Fruit fly (Drosophila melanogaster): ENCODE data around the gene Clp.
A peak's percentile ranks its signal among the peaks of the same experiment; 100 is the strongest.

The Clp gene

DNA sequence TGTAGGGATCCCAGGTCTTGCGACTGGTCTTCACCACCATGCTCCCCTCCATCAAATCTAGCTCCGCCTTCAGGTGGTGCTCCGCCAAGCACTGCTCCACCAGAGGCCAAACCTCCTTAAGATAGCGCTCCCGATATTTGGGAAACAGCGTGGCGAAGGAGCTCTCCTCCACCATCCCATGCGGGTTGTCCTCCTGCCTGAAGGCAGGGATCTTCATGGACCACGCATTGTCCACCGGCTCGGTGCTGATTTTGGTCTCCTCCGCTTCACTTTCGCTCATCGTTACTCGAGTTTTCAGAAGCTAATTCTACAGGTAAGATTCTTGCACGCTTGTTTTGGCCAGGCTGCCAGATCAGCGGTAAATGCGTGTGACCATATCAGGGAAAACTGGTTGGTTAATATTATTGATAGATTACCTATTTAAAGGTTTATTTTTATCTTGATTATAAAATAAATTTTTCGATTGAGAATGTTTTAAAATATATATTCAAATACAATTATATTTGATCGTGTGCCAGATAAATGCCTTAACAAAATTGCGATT is 49.8 kb downstream of the Clp start, which contains the start of gene dbe:
Gene dbe, minus strand, starts transcription at position 361 of the 544 bp plus-strand sequence.
- TF ChIP-seq Dll (optimal IDR thresholded peaks at IDR 0.05), result no peak
- no peak for TF ChIP-seq usp (GFP tag; optimal IDR thresholded peaks at IDR 0.05)
- TF ChIP-seq psq (optimal IDR thresholded peaks at IDR 0.05), result no peak
- peak; percentile 15 for TF ChIP-seq pan (optimal IDR thresholded peaks at IDR 0.05)

DNA sequence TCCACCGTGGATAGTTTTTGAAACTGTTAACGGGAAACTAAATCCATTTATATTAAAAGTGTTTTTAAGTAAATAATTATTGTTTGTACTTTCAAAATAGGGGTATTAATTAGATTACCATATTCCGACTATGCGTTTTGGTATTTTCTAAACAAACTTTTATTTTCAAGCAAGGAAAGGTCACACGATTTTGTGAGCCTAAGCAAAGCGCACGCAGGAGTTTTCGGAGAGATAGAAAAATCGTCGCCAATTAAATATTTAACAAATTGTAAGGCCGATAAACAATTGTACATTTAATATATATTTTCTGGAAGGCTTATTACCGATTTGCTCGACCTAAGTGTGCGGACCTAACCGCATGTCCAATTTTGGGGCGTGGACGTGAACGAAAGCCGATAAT is 50.5 kb downstream of the Clp start, which contains the start of gene PNUTS:
Gene PNUTS, plus strand, starts transcription at position 181 of the 400 bp plus-strand sequence.
- no peak for TF ChIP-seq usp (GFP tag; optimal IDR thresholded peaks at IDR 0.05)
- TF ChIP-seq psq (optimal IDR thresholded peaks at IDR 0.05), result no peak
- TF ChIP-seq CG8478 (optimal IDR thresholded peaks at IDR 0.05), result no peak
- no peak for TF ChIP-seq pan (optimal IDR thresholded peaks at IDR 0.05)
- TF ChIP-seq EcR (GFP tag; optimal IDR thresholded peaks at IDR 0.05), result no peak
- no peak for TF ChIP-seq Dll (optimal IDR thresholded peaks at IDR 0.05)

All from whole organism.